Worm (Caenorhabditis elegans) whole organism, mixed stage, embryonic: ENCODE results near the gene pitr-6.

ENCODE experiments used
- blmp-1 ChIP-seq: fragments of 150-350 bp; optimal IDR thresholded peaks from 2 replicates; lab custom pipeline; 2014; ENCODE audit warnings: missing biosample characterization, missing genetic modification characterization
- ceh-83 ChIP-seq: fragments of 200-800 bp; sonication (Bioruptor generic); optimal IDR thresholded peaks from 2 replicates; lab custom pipeline; 2018; ENCODE audit warnings: mild to moderate bottlenecking, missing genetic modification characterization, missing compliant biosample characterization
- elt-1 ChIP-seq: sonication (generic microtip); optimal IDR thresholded peaks from 2 replicates; lab custom pipeline; 2017; ENCODE audit warnings: missing genetic modification characterization, mild to moderate bottlenecking, missing compliant biosample characterization, antibody characterized with exemption, moderate library complexity, borderline replicate concordance; ENCODE audit not compliant: insufficient read depth
- lin-32 ChIP-seq: fragments of 200-800 bp; sonication (Bioruptor generic); optimal IDR thresholded peaks from 2 replicates; lab custom pipeline; 2018; ENCODE audit warnings: mild to moderate bottlenecking, missing genetic modification characterization, missing compliant biosample characterization
- lsy-2 ChIP-seq: fragments of 150-350 bp; optimal IDR thresholded peaks from 2 replicates; lab custom pipeline; 2014; ENCODE audit warnings: missing biosample characterization, missing genetic modification characterization
- nhr-12 ChIP-seq: fragments of 150-350 bp; optimal IDR thresholded peaks from 2 replicates; lab custom pipeline; 2014; ENCODE audit warnings: missing biosample characterization, missing genetic modification characterization
- nhr-28 ChIP-seq: fragments of 150-350 bp; optimal IDR thresholded peaks from 2 replicates; lab custom pipeline; 2014; ENCODE audit warnings: missing biosample characterization, missing genetic modification characterization
- nhr-76 ChIP-seq: sonication (generic microtip); optimal IDR thresholded peaks from 2 replicates; lab custom pipeline; 2017; ENCODE audit warnings: missing biosample characterization, missing genetic modification characterization
- ztf-11 ChIP-seq: fragments of 150-350 bp; optimal IDR thresholded peaks from 2 replicates; lab custom pipeline; 2014; ENCODE audit warnings: missing biosample characterization, missing genetic modification characterization

DNA sequence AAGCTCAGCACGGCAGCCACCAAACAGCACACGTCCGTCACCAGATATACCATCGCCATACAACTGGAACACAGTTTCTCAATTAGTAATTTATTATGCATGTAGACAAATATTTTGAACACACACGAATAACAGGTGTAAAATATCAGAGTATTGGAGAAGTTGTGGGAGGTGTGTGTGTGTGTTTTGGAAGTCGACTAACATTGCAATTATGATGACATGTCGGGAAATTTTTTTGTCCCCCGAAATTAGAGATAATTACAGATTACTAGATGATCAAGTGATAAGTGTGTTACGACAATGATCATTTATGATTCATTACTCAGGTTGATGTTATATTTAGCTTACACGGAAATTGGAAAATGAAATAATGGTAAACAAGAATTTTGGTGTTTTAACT, 15.4 kb upstream of the pitr-6 start, which contains the start of gene Y57A10C.8:
- TF ChIP-seq nhr-76 (tag; lab: Kevin White, UChicago) (no peak), nhr-12 (tag; lab: Kevin White, UChicago) (no peak), lsy-2 (tag; lab: Kevin White, UChicago) (no peak), lin-32 (GFP tag; lab: Kevin White, UChicago) (no peak), ceh-83 (no peak), elt-1 (no peak), nhr-28 (tag; lab: Kevin White, UChicago) (no peak), blmp-1 (tag; lab: Kevin White, UChicago) (no peak), ztf-11 (tag; lab: Kevin White, UChicago) (no peak)
